Fruit fly (Drosophila melanogaster): ENCODE data around the gene CG3184.
A peak's percentile ranks its signal among the peaks of the same experiment; 100 is the strongest.

Gene CG3184

DNA sequence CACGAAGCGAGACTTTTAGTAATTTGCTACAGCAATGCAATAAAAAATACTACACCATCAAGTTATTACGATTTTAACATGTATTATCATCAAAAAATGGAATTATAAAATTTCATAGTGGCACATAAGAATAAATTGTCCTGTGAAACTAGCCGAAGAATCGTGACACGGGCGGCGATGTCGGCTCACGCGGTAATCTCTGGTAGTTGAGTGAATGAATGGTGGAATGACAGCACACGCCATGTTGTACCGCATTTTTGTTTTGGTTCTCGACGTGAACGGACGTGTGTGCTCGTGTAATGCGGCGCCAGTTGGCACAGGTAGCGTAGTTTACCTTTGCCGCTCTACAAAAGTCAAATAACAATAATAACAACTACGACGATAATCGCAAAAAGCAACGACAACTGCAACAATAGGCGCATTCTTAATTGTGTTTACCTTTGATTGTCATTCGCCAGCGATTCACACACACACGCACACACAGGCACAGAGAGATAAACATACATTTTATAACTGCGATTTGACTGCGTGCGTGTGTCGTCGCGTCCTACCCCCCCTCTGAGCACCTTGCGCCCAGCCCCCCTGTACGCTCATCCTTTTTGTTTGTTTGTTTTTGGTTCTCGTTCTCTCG, 10.8 kb upstream of the CG3184 start, which contains the start of gene CG14441 (continued):
- TF ChIP-seq Hr78 (GFP tag; optimal IDR thresholded peaks at IDR 0.05) (no peak), Hr83 (GFP tag; optimal IDR thresholded peaks at IDR 0.05; ENCODE audit: poor library complexity, severe bottlenecking) (no peak), lola (GFP tag; optimal IDR thresholded peaks at IDR 0.05) (no peak), CG32264 (GFP tag; optimal IDR thresholded peaks at IDR 0.05) (peak; percentile 47), jim (GFP tag; optimal IDR thresholded peaks at IDR 0.05) (no peak), dmrt93B (GFP tag; optimal IDR thresholded peaks at IDR 0.05) (peak; percentile 3)

DNA sequence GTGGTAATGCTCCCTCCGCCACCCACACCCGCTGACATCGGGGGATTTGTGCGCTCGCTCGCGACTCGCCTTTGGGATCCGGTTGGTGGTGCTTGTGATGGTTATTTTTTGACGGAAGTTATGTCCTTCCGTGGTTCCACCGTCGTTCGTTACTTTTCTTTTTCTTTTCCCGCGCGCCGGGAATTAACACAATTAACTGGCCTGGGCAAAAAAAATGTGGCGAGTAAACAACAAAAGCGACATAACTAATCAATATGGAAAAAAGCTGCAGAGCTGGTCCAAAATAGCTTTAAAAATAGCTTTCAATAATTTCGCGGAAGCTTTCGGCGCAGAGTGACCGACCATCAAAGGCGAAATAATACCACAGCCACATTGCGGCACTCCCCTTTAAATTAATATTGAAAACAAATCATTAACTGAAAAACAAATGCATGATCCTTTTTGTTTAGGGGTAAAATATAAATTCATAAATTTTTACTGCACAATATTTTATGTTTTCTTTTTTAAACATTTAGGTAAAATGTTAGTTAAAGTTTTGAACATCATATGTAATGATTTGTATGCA, 9.8 kb upstream of the CG3184 start, which contains the start of gene CG14440:
TSS of gene CG14440 (minus strand) at position 320 of the 565 bp plus-strand sequence.
- no peak for TF ChIP-seq Rel (GFP tag; optimal IDR thresholded peaks at IDR 0.05)
- peak; percentile 81 for TF ChIP-seq Rel (tag; optimal IDR thresholded peaks at IDR 0.05)
- TF ChIP-seq CG32264 (GFP tag; optimal IDR thresholded peaks at IDR 0.05), result no peak

DNA sequence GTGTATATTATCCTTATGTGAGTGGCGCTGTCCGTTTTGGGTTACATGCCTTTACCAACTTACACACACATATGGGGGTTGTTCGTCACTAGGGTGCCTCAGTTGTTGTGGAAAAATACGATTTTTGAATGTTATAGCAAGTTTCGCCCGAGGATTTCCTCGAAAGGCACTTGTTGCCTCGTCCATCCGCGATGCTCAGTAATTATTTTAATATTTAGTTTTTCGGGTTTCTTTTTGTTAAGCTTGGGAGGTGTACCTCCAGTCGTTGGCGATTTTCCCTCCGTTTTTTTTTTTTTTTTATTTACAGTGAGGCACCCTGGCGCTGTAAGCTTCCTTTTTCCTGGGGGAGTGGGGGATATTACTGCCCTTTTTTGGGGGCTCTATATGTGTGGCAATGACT, 7.9 kb upstream of the CG3184 start:
- TF ChIP-seq rgr (GFP tag; optimal IDR thresholded peaks at IDR 0.05) (peak; percentile 74), Dfd (GFP tag; optimal IDR thresholded peaks at IDR 0.05) (no peak), Rel (GFP tag; optimal IDR thresholded peaks at IDR 0.05) (no peak), Rel (tag; optimal IDR thresholded peaks at IDR 0.05) (peak; percentile 28), CrebA (GFP tag; optimal IDR thresholded peaks at IDR 0.05; ENCODE audit: borderline replicate concordance) (no peak), ey (GFP tag; optimal IDR thresholded peaks at IDR 0.05) (peak; percentile 70), CG9705 (GFP tag; optimal IDR thresholded peaks at IDR 0.05) (peak; percentile 32), Myc (optimal IDR thresholded peaks at IDR 0.05) (no peak), Hr83 (GFP tag; optimal IDR thresholded peaks at IDR 0.05; ENCODE audit: poor library complexity, severe bottlenecking) (no peak), OdsH (GFP tag; optimal IDR thresholded peaks at IDR 0.05) (peak; percentile 67), usp (GFP tag; optimal IDR thresholded peaks at IDR 0.05) (no peak), fru (GFP tag; optimal IDR thresholded peaks at IDR 0.05) (peak; percentile 84), Hr78 (GFP tag; optimal IDR thresholded peaks at IDR 0.05) (no peak), Abd-B (GFP tag; optimal IDR thresholded peaks at IDR 0.05) (no peak), dl (GFP tag; optimal IDR thresholded peaks at IDR 0.05; ENCODE audit: insufficient read depth in 1 of 2, partially characterized antibody in 2 of 2) (no peak), CG32264 (GFP tag; optimal IDR thresholded peaks at IDR 0.05) (peak; percentile 45), h (GFP tag; optimal IDR thresholded peaks at IDR 0.05) (peak; percentile 71), sage (GFP tag; optimal IDR thresholded peaks at IDR 0.05) (no peak), HLH106 (tag; optimal IDR thresholded peaks at IDR 0.05) (peak; percentile 67), tai (GFP tag; optimal IDR thresholded peaks at IDR 0.05) (no peak), N (GFP tag; optimal IDR thresholded peaks at IDR 0.05) (no peak), woc (GFP tag; optimal IDR thresholded peaks at IDR 0.05) (peak; percentile 38), br (GFP tag; optimal IDR thresholded peaks at IDR 0.05) (peak; percentile 79), sv (GFP tag; optimal IDR thresholded peaks at IDR 0.05) (peak; percentile 28), psq (GFP tag; optimal IDR thresholded peaks at IDR 0.05) (peak; percentile 30), jim (GFP tag; optimal IDR thresholded peaks at IDR 0.05) (no peak), Mio (GFP tag; optimal IDR thresholded peaks at IDR 0.05) (no peak), dsf (GFP tag; optimal IDR thresholded peaks at IDR 0.05; ENCODE audit: borderline replicate concordance) (no peak), foxo (GFP tag; optimal IDR thresholded peaks at IDR 0.05) (peak in 1 of 2 experiments; percentile 75), Dif (GFP tag; optimal IDR thresholded peaks at IDR 0.05; ENCODE audit: partially characterized antibody) (no peak), Vsx2 (GFP tag; optimal IDR thresholded peaks at IDR 0.05; ENCODE audit: partially characterized antibody) (no peak), brk (GFP tag; optimal IDR thresholded peaks at IDR 0.05) (no peak), lola (GFP tag; optimal IDR thresholded peaks at IDR 0.05) (no peak), GATAd (GFP tag; optimal IDR thresholded peaks at IDR 0.05) (no peak), Hnf4 (GFP tag; optimal IDR thresholded peaks at IDR 0.05) (peak; percentile 28), dmrt93B (GFP tag; optimal IDR thresholded peaks at IDR 0.05) (peak; percentile 40), Sp1 (GFP tag; optimal IDR thresholded peaks at IDR 0.05) (peak; percentile 82), Jra (GFP tag; optimal IDR thresholded peaks at IDR 0.05) (no peak), pan (optimal IDR thresholded peaks at IDR 0.05) (no peak)

All from whole organism, wandering third instar larva.